Worm (Caenorhabditis elegans) whole organism, L3 larva: Measurements from ENCODE around the gene daf-15.

Experiments
- lin-39 ChIP-seq: fragments of 150-350 bp; optimal IDR thresholded peaks from 2 replicates; lab custom pipeline; 2018; ENCODE audit warnings: missing biosample characterization, missing genetic modification reagents, missing genetic modification characterization
- nhr-28 ChIP-seq: fragments of 150-350 bp; optimal IDR thresholded peaks from 2 replicates; lab custom pipeline; 2014; ENCODE audit warnings: missing biosample characterization, missing genetic modification characterization
- nhr-67 ChIP-seq: fragments of 150-350 bp; optimal IDR thresholded peaks from 2 replicates; lab custom pipeline; 2014; ENCODE audit warnings: missing biosample characterization, missing genetic modification characterization
- skn-1 ChIP-seq: fragments of 150-350 bp; optimal IDR thresholded peaks from 2 replicates; lab custom pipeline; 2014; ENCODE audit warnings: missing biosample characterization, missing genetic modification characterization
- snpc-4 ChIP-seq: fragments of 150-350 bp; optimal IDR thresholded peaks from 2 replicates; lab custom pipeline; 2014; ENCODE audit warnings: missing biosample characterization, missing genetic modification characterization
- zag-1 ChIP-seq: fragments of 150-350 bp; optimal IDR thresholded peaks from 2 replicates; lab custom pipeline; 2014; ENCODE audit warnings: missing biosample characterization, missing genetic modification characterization

DNA sequence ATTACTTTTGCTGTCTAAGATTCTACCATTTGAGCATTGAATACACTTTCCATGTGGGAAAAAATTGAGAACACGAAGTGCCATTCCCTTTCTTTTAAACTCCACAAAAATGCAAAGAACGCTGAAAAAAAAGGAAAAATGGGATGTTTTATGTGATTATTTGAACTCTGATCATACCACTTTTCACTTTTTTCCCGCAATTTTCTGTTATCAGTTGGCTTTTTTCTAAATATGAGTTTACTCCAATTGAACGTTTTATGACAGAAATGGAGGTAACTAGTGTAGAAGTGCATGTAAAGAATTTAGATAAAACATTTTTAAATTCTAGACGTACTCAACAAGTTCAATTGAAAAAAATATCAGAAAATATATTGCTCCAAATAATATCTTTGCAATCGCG is 55.4 kb downstream of the daf-15 start:
- TF ChIP-seq zag-1 (tag; lab: Kevin White, UChicago) (no peak), skn-1 (tag; lab: Kevin White, UChicago) (no peak), lin-39 (tag; lab: Kevin White, UChicago) (no peak), nhr-28 (tag; lab: Kevin White, UChicago) (no peak), nhr-67 (tag; lab: Kevin White, UChicago) (no peak), snpc-4 (tag; lab: Kevin White, UChicago) (no peak)
